Fruit fly (Drosophila melanogaster): ENCODE data around the gene CG13051.

DNA sequence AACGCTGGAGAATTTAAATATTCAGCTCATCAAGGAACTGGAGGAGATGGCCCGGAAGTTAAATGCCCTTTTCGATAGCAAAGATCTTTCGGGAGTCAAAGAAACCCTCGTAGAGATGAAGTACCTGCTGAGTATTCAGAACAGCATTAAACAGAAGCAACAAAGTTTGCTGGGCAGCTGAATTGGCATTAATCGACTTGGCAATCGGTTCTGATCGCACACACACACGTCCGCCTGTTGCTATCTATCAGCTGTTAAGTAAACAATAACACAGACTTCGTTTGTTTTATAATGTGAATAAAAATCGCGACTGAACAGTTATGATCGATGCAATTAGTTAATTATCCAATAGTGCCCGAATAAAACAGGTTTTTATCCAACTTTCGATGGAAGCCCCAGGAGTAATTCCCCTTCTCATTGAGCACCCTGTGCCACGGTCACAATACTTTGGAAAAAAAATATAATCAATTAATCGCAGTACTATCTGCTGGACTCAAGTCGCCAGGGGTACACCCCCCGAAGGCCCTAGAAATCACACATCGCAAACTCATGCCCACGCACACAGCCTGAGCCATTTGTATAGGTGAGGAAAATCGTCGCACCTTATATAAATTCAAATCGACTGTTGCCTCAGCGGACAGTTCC, 30.9 kb downstream of the CG13051 start:
- TF ChIP-seq CTCF (optimal IDR thresholded peaks at IDR 0.05) (no peak), CG8478 (optimal IDR thresholded peaks at IDR 0.05) (no peak)

Data from S2 (cell line).